Worm (Caenorhabditis elegans) whole organism, L4 larva: ENCODE measurements around the gene Y41C4A.21.

Source experiments
- F26F4.8 ChIP-seq: fragments of 200-800 bp; sonication (Bioruptor generic); conservative IDR thresholded peaks from 2 replicates; pipeline ENCODE4 v1.3.6; 2022; ENCODE audit warnings: missing genetic modification characterization, missing compliant biosample characterization
- aly-2 ChIP-seq: sonication (generic microtip); optimal IDR thresholded peaks from 2 replicates; lab custom pipeline; 2018; ENCODE audit warnings: missing biosample characterization, missing genetic modification characterization
- gei-8 ChIP-seq: fragments of 200-800 bp; sonication (Bioruptor generic); optimal IDR thresholded peaks from 2 replicates; lab custom pipeline; 2018; ENCODE audit warnings: mild to moderate bottlenecking, missing genetic modification characterization, missing compliant biosample characterization
- hlh-30 ChIP-seq: sonication (generic microtip); optimal IDR thresholded peaks from 2 replicates; lab custom pipeline; 2017; ENCODE audit warnings: antibody characterized with exemption, mild to moderate bottlenecking, missing genetic modification characterization, missing compliant biosample characterization; ENCODE audit not compliant: insufficient read depth
- lsy-2 ChIP-seq, 2 experiments: fragments of 150-350 bp in 1 of 2; sonication (generic microtip) in 1 of 2; optimal IDR thresholded peaks; 2 replicates each; lab custom pipeline; 2014 to 2017; ENCODE audit warnings: missing biosample characterization in 2 of 2, missing genetic modification characterization in 2 of 2
- nhr-111 ChIP-seq: fragments of 200-800 bp; sonication (Bioruptor generic); optimal IDR thresholded peaks from 2 replicates; lab custom pipeline; 2018; ENCODE audit warnings: mild to moderate bottlenecking, missing genetic modification characterization, missing compliant biosample characterization
- pqm-1 ChIP-seq: sonication (generic microtip); optimal IDR thresholded peaks from 2 replicates; lab custom pipeline; 2017; ENCODE audit warnings: missing biosample characterization, missing genetic modification characterization
- snpc-4 ChIP-seq: fragments of 150-350 bp; optimal IDR thresholded peaks from 2 replicates; lab custom pipeline; 2014; ENCODE audit warnings: missing biosample characterization, missing genetic modification characterization
- spr-1 ChIP-seq: sonication (generic microtip); optimal IDR thresholded peaks from 2 replicates; lab custom pipeline; 2016; ENCODE audit warnings: mild to moderate bottlenecking, missing genetic modification characterization, missing compliant biosample characterization
- unc-39 ChIP-seq: sonication (generic microtip); optimal IDR thresholded peaks from 2 replicates; lab custom pipeline; 2017; ENCODE audit warnings: missing biosample characterization, missing genetic modification characterization
- vab-7 ChIP-seq: fragments of 200-800 bp; sonication (Bioruptor generic); IDR thresholded peaks from 2 replicates; pipeline ENCODE4 v1.3.6; 2022; ENCODE audit warnings: missing genetic modification reagents, missing genetic modification characterization, missing compliant biosample characterization
- zag-1 ChIP-seq: fragments of 150-350 bp; optimal IDR thresholded peaks from 2 replicates; lab custom pipeline; 2014; ENCODE audit warnings: missing biosample characterization, missing genetic modification characterization
- ztf-11 ChIP-seq: fragments of 150-350 bp; optimal IDR thresholded peaks from 2 replicates; lab custom pipeline; 2014; ENCODE audit warnings: missing biosample characterization, missing genetic modification characterization

ce11 chrIII:11718548-11718947 lies 13.6 kb upstream of the Y41C4A.21 start, which contains the start of gene Y41C4A.9:
- TF ChIP-seq unc-39 (tag; lab: Kevin White, UChicago) (no peak), spr-1 (tag; lab: Kevin White, UChicago) (no peak), aly-2 (tag; lab: Kevin White, UChicago) (no peak), gei-8 (GFP tag; lab: Kevin White, UChicago) (no peak), lsy-2 (tag; optimal IDR thresholded peaks at IDR 0.05; lab: Kevin White, UChicago) (no peak), vab-7 (GFP tag; lab: Robert Waterston, UW) (no peak), F26F4.8 (GFP tag; lab: Robert Waterston, UW) (no peak), ztf-11 (tag; lab: Kevin White, UChicago) (no peak), zag-1 (tag; lab: Kevin White, UChicago) (no peak), hlh-30 (tag; lab: Kevin White, UChicago) (no peak), snpc-4 (no peak), nhr-111 (GFP tag; lab: Kevin White, UChicago) (no peak), pqm-1 (tag; lab: Kevin White, UChicago) (no peak)
